Worm (Caenorhabditis elegans) whole organism, mixed stage, embryonic: ENCODE results near the gene F46E10.3.

Experiments used
- M03D4.4 ChIP-seq: sonication (generic microtip); optimal IDR thresholded peaks from 2 replicates; lab custom pipeline; 2017; ENCODE audit warnings: mild to moderate bottlenecking, missing genetic modification characterization, missing compliant biosample characterization
- blmp-1 ChIP-seq: fragments of 150-350 bp; optimal IDR thresholded peaks from 2 replicates; lab custom pipeline; 2014; ENCODE audit warnings: missing biosample characterization, missing genetic modification characterization
- ceh-39 ChIP-seq: fragments of 150-350 bp; optimal IDR thresholded peaks from 2 replicates; lab custom pipeline; 2014; ENCODE audit warnings: missing biosample characterization, missing genetic modification characterization
- ceh-43 ChIP-seq: fragments of 200-800 bp; sonication (Bioruptor generic); optimal IDR thresholded peaks from 2 replicates; lab custom pipeline; 2018; ENCODE audit warnings: mild to moderate bottlenecking, missing genetic modification characterization, moderate library complexity, missing compliant biosample characterization
- ceh-83 ChIP-seq: fragments of 200-800 bp; sonication (Bioruptor generic); optimal IDR thresholded peaks from 2 replicates; lab custom pipeline; 2018; ENCODE audit warnings: mild to moderate bottlenecking, missing genetic modification characterization, missing compliant biosample characterization
- ces-1 ChIP-seq: fragments of 150-350 bp; optimal IDR thresholded peaks from 2 replicates; lab custom pipeline; 2014; ENCODE audit warnings: missing biosample characterization, missing genetic modification reagents, missing genetic modification characterization
- cnd-1 ChIP-seq: fragments of 200-800 bp; sonication (Bioruptor generic); optimal IDR thresholded peaks from 2 replicates; lab custom pipeline; 2018; ENCODE audit warnings: mild to moderate bottlenecking, missing genetic modification characterization, missing compliant biosample characterization
- drap-1 ChIP-seq: fragments of 200-800 bp; sonication (Bioruptor generic); optimal IDR thresholded peaks from 3 replicates; lab custom pipeline; 2018; ENCODE audit warnings: mild to moderate bottlenecking, missing genetic modification characterization, missing compliant biosample characterization
- elt-1 ChIP-seq: sonication (generic microtip); optimal IDR thresholded peaks from 2 replicates; lab custom pipeline; 2017; ENCODE audit warnings: missing genetic modification characterization, mild to moderate bottlenecking, missing compliant biosample characterization, antibody characterized with exemption, moderate library complexity, borderline replicate concordance; ENCODE audit not compliant: insufficient read depth
- flh-1 ChIP-seq: fragments of 200-800 bp; sonication (Bioruptor generic); optimal IDR thresholded peaks from 2 replicates; lab custom pipeline; 2018; ENCODE audit warnings: mild to moderate bottlenecking, missing genetic modification characterization, moderate library complexity, missing compliant biosample characterization
- ham-2 ChIP-seq: fragments of 200-800 bp; sonication (Bioruptor generic); optimal IDR thresholded peaks from 2 replicates; lab custom pipeline; 2018; ENCODE audit warnings: mild to moderate bottlenecking, missing genetic modification characterization, missing compliant biosample characterization
- hlh-1 ChIP-seq: fragments of 150-350 bp; optimal IDR thresholded peaks from 2 replicates; lab custom pipeline; 2014; ENCODE audit warnings: missing biosample characterization, missing genetic modification reagents, missing genetic modification characterization
- lin-13 ChIP-seq: fragments of 150-350 bp; optimal IDR thresholded peaks from 2 replicates; lab custom pipeline; 2014; ENCODE audit warnings: missing biosample characterization, missing genetic modification characterization
- lin-32 ChIP-seq: fragments of 200-800 bp; sonication (Bioruptor generic); optimal IDR thresholded peaks from 2 replicates; lab custom pipeline; 2018; ENCODE audit warnings: mild to moderate bottlenecking, missing genetic modification characterization, missing compliant biosample characterization
- lsy-2 ChIP-seq: fragments of 150-350 bp; optimal IDR thresholded peaks from 2 replicates; lab custom pipeline; 2014; ENCODE audit warnings: missing biosample characterization, missing genetic modification characterization
- mab-5 ChIP-seq: fragments of 150-350 bp; optimal IDR thresholded peaks from 2 replicates; lab custom pipeline; 2014; ENCODE audit warnings: missing biosample characterization, missing genetic modification characterization
- mep-1 ChIP-seq: fragments of 150-350 bp; optimal IDR thresholded peaks from 2 replicates; lab custom pipeline; 2017; ENCODE audit warnings: missing biosample characterization, missing genetic modification reagents, missing genetic modification characterization, inconsistent platforms
- nhr-12 ChIP-seq: fragments of 150-350 bp; optimal IDR thresholded peaks from 2 replicates; lab custom pipeline; 2014; ENCODE audit warnings: missing biosample characterization, missing genetic modification characterization
- nhr-2 ChIP-seq: fragments of 150-350 bp; optimal IDR thresholded peaks from 2 replicates; lab custom pipeline; 2014; ENCODE audit warnings: missing biosample characterization, missing genetic modification characterization
- nhr-237 ChIP-seq: fragments of 150-350 bp; optimal IDR thresholded peaks from 2 replicates; lab custom pipeline; 2014; ENCODE audit warnings: missing biosample characterization, missing genetic modification characterization
- nhr-28 ChIP-seq: fragments of 150-350 bp; optimal IDR thresholded peaks from 2 replicates; lab custom pipeline; 2014; ENCODE audit warnings: missing biosample characterization, missing genetic modification characterization
- nhr-76 ChIP-seq: sonication (generic microtip); optimal IDR thresholded peaks from 2 replicates; lab custom pipeline; 2017; ENCODE audit warnings: missing biosample characterization, missing genetic modification characterization
- pha-4 ChIP-seq: fragments of 150-350 bp; optimal IDR thresholded peaks from 2 replicates; lab custom pipeline; 2018; ENCODE audit warnings: missing biosample characterization, missing genetic modification reagents, missing genetic modification characterization
- sem-2 ChIP-seq: fragments of 200-800 bp; sonication (Bioruptor generic); optimal IDR thresholded peaks from 2 replicates; lab custom pipeline; 2018; ENCODE audit warnings: mild to moderate bottlenecking, missing genetic modification characterization, missing compliant biosample characterization
- snpc-4 ChIP-seq: fragments of 150-350 bp; optimal IDR thresholded peaks from 2 replicates; lab custom pipeline; 2014; ENCODE audit warnings: missing biosample characterization, missing genetic modification characterization
- sptf-1 ChIP-seq: sonication (generic microtip); optimal IDR thresholded peaks from 2 replicates; lab custom pipeline; 2017; ENCODE audit warnings: mild to moderate bottlenecking, missing genetic modification characterization, moderate library complexity, missing compliant biosample characterization
- tbx-8 ChIP-seq: fragments of 200-800 bp; sonication (Bioruptor generic); optimal IDR thresholded peaks from 2 replicates; lab custom pipeline; 2018; ENCODE audit warnings: mild to moderate bottlenecking, missing genetic modification characterization, moderate library complexity, missing compliant biosample characterization
- unc-39 ChIP-seq: fragments of 150-350 bp; optimal IDR thresholded peaks from 2 replicates; lab custom pipeline; 2014; ENCODE audit warnings: missing biosample characterization, missing genetic modification characterization
- unc-62 ChIP-seq: fragments of 150-350 bp; optimal IDR thresholded peaks from 2 replicates; lab custom pipeline; 2014; ENCODE audit warnings: missing biosample characterization, missing genetic modification reagents, missing genetic modification characterization
- zip-8 ChIP-seq: fragments of 150-350 bp; optimal IDR thresholded peaks from 2 replicates; lab custom pipeline; 2014; ENCODE audit warnings: missing biosample characterization, missing genetic modification characterization

The F46E10.3 gene

ce11 chrV:6549871-6550270, 31.8 kb downstream of the F46E10.3 start, which contains the start of gene lipl-4:
lipl-4 (plus strand) TSS chrV:6550171.
- TF ChIP-seq lin-13 (tag; lab: Kevin White, UChicago) (no peak), lsy-2 (tag; lab: Kevin White, UChicago) (no peak), sptf-1 (tag; lab: Kevin White, UChicago) (no peak), M03D4.4 (tag; lab: Kevin White, UChicago) (no peak), elt-1 (tag; lab: Kevin White, UChicago) (no peak), hlh-1 (no peak), drap-1 (GFP tag; lab: Kevin White, UChicago) (no peak)
- TF ChIP-seq, all 35 proteins: peak for 0

- no peak for TF ChIP-seq lin-32 (GFP tag; lab: Kevin White, UChicago)
- peak; percentile 19 for TF ChIP-seq sem-2 (GFP tag; lab: Kevin White, UChicago)
- TF ChIP-seq mab-5 (tag; lab: Kevin White, UChicago): no peak
- TF ChIP-seq cnd-1 (tag; lab: Kevin White, UChicago): peak; percentile 35
- no peak for TF ChIP-seq snpc-4 (tag; lab: Kevin White, UChicago)
- no peak for TF ChIP-seq unc-39 (tag; lab: Kevin White, UChicago)
- TF ChIP-seq ceh-83 (GFP tag; lab: Kevin White, UChicago): peak; percentile 48
- TF ChIP-seq M03D4.4 (tag; lab: Kevin White, UChicago): peak; percentile 17
These were observed 33.8 kb downstream of the F46E10.3 start, which contains the start of gene twk-10 for ce11 chrV:6551707-6552390. twk-10 (plus strand) TSS chrV:6552340.

- TF ChIP-seq snpc-4 (tag; lab: Kevin White, UChicago): no peak
- TF ChIP-seq nhr-237: no peak
- no peak for TF ChIP-seq tbx-8 (GFP tag; lab: Kevin White, UChicago)
- TF ChIP-seq ceh-43: no peak
- TF ChIP-seq cnd-1 (tag; lab: Kevin White, UChicago): no peak
- TF ChIP-seq nhr-12: no peak
- no peak for TF ChIP-seq zip-8 (tag; lab: Kevin White, UChicago)
These were observed 36.2 kb downstream of the F46E10.3 start, which contains the start of gene K04A8.19 for ce11 chrV:6554308-6554707. K04A8.19 (minus strand) TSS chrV:6554408.

ce11 chrV:6557035-6557434, 38.9 kb downstream of the F46E10.3 start, which contains the start of gene spp-27:
spp-27 (minus strand) TSS chrV:6557135.
- TF ChIP-seq M03D4.4 (tag; lab: Kevin White, UChicago): no peak
- TF ChIP-seq lin-32 (GFP tag; lab: Kevin White, UChicago): no peak
- TF ChIP-seq elt-1 (tag; lab: Kevin White, UChicago): no peak
- no peak for TF ChIP-seq hlh-1
- no peak for TF ChIP-seq lsy-2 (tag; lab: Kevin White, UChicago)
- no peak for TF ChIP-seq nhr-28
- TF ChIP-seq tbx-8 (GFP tag; lab: Kevin White, UChicago): no peak
- TF ChIP-seq ceh-39 (tag; lab: Kevin White, UChicago): no peak
- no peak for TF ChIP-seq ham-2
- no peak for TF ChIP-seq nhr-237
- TF ChIP-seq zip-8 (tag; lab: Kevin White, UChicago): no peak
- TF ChIP-seq pha-4: no peak
- TF ChIP-seq blmp-1 (tag; lab: Kevin White, UChicago): no peak
- TF ChIP-seq nhr-2 (tag; lab: Kevin White, UChicago): no peak
- no peak for TF ChIP-seq snpc-4 (tag; lab: Kevin White, UChicago)
- no peak for TF ChIP-seq ces-1
- TF ChIP-seq unc-62: no peak

- TF ChIP-seq cnd-1 (tag; lab: Kevin White, UChicago): no peak
- TF ChIP-seq lsy-2 (tag; lab: Kevin White, UChicago): no peak
- TF ChIP-seq sem-2 (GFP tag; lab: Kevin White, UChicago): no peak
- TF ChIP-seq nhr-76: no peak
- no peak for TF ChIP-seq ham-2
- no peak for TF ChIP-seq elt-1 (tag; lab: Kevin White, UChicago)
- no peak for TF ChIP-seq nhr-12
- TF ChIP-seq M03D4.4 (tag; lab: Kevin White, UChicago): no peak
- TF ChIP-seq blmp-1 (tag; lab: Kevin White, UChicago): no peak
- no peak for TF ChIP-seq lin-32 (GFP tag; lab: Kevin White, UChicago)
- no peak for TF ChIP-seq nhr-237
- TF ChIP-seq mab-5 (tag; lab: Kevin White, UChicago): no peak
- no peak for TF ChIP-seq ceh-43
- TF ChIP-seq flh-1 (GFP tag; lab: Kevin White, UChicago): no peak
- TF ChIP-seq hlh-1: no peak
- TF ChIP-seq drap-1 (GFP tag; lab: Kevin White, UChicago): no peak
- no peak for TF ChIP-seq unc-62
- TF ChIP-seq mep-1 (tag; lab: Kevin White, UChicago): no peak
- no peak for TF ChIP-seq nhr-2 (tag; lab: Kevin White, UChicago)
- TF ChIP-seq ceh-39 (tag; lab: Kevin White, UChicago): no peak
These were observed 40.0 kb downstream of the F46E10.3 start, which contains the start of gene spp-20 for ce11 chrV:6558103-6558502. spp-20 (minus strand) TSS chrV:6558203.
